Worm (Caenorhabditis elegans) whole organism, young adult: ENCODE measurements around the gene secs-1.

Source experiments
- B0035.1 ChIP-seq: sonication (generic microtip); optimal IDR thresholded peaks from 2 replicates; lab custom pipeline; 2016; ENCODE audit warnings: missing genetic modification characterization, mild to moderate bottlenecking, missing compliant biosample characterization, missing genotype, missing genetic modification reagents
- F49E8.2 ChIP-seq: sonication (generic microtip); optimal IDR thresholded peaks from 3 replicates; lab custom pipeline; 2017; ENCODE audit warnings: missing genetic modification characterization, mild to moderate bottlenecking, missing compliant biosample characterization, antibody characterized with exemption, moderate library complexity; ENCODE audit not compliant: insufficient read depth
- K11D2.4 ChIP-seq: fragments of 200-800 bp; sonication (Bioruptor generic); IDR thresholded peaks from 2 replicates; pipeline ENCODE4 v1.3.6; 2022; ENCODE audit warnings: missing genetic modification reagents, missing genetic modification characterization, missing compliant biosample characterization
- athp-1 ChIP-seq: sonication (generic microtip); optimal IDR thresholded peaks from 2 replicates; lab custom pipeline; 2017; ENCODE audit warnings: mild to moderate bottlenecking, missing genetic modification characterization, missing compliant biosample characterization
- cebp-1 ChIP-seq, 2 experiments: fragments of 200-800 bp in 1 of 2; sonication (Bioruptor generic) in 1 of 2; sonication (generic microtip) in 1 of 2; IDR thresholded peaks in 1 of 2; optimal IDR thresholded peaks in 1 of 2; 2 replicates each; pipeline versions ENCODE4 v1.3.6 to Lab custom; 2017 to 2022; ENCODE audit warnings: missing compliant biosample characterization in 2 of 2, missing genetic modification characterization in 2 of 2, mild to moderate bottlenecking in 1 of 2, missing genetic modification reagents in 1 of 2, moderate library complexity in 1 of 2
- ceh-27 ChIP-seq: fragments of 200-800 bp; sonication (Bioruptor generic); optimal IDR thresholded peaks from 2 replicates; lab custom pipeline; 2018; ENCODE audit warnings: mild to moderate bottlenecking, missing genetic modification characterization, moderate library complexity, missing compliant biosample characterization
- die-1 ChIP-seq: sonication (generic microtip); optimal IDR thresholded peaks from 2 replicates; lab custom pipeline; 2016; ENCODE audit warnings: missing genotype, mild to moderate bottlenecking, missing genetic modification characterization, missing compliant biosample characterization
- efl-1 ChIP-seq: fragments of 150-350 bp; optimal IDR thresholded peaks from 2 replicates; lab custom pipeline; 2014; ENCODE audit warnings: missing biosample characterization, missing genetic modification reagents, missing genetic modification characterization
- egl-44 ChIP-seq: fragments of 200-800 bp; sonication (Bioruptor generic); IDR thresholded peaks from 2 replicates; pipeline ENCODE4 v1.3.6; 2022; ENCODE audit warnings: missing genetic modification reagents, missing genetic modification characterization, missing compliant biosample characterization
- sea-2 ChIP-seq: fragments of 200-800 bp; sonication (Bioruptor generic); IDR thresholded peaks from 2 replicates; pipeline ENCODE4 v1.3.6; 2022; ENCODE audit warnings: missing genetic modification characterization, missing compliant biosample characterization
- unc-130 ChIP-seq: sonication (generic microtip); optimal IDR thresholded peaks from 2 replicates; lab custom pipeline; 2016; ENCODE audit warnings: missing genetic modification reagents, missing genetic modification characterization, missing compliant biosample characterization

ce11 chrV:10773216-10773615, 31.1 kb downstream of the secs-1 start:
- TF ChIP-seq efl-1 (GFP tag; lab: Kevin White, UChicago), result no peak
- TF ChIP-seq sea-2, result no peak
- TF ChIP-seq B0035.1 (tag; lab: Kevin White, UChicago), result no peak
- no peak for TF ChIP-seq unc-130
- no peak for TF ChIP-seq ceh-27 (GFP tag; lab: Kevin White, UChicago)
- no peak for TF ChIP-seq cebp-1 (GFP tag; IDR thresholded peaks at IDR 0.05; lab: Robert Waterston, UW)
- no peak for TF ChIP-seq cebp-1 (tag; optimal IDR thresholded peaks at IDR 0.05; lab: Kevin White, UChicago)
- TF ChIP-seq K11D2.4 (GFP tag; lab: Robert Waterston, UW), result no peak
- no peak for TF ChIP-seq athp-1 (tag; lab: Kevin White, UChicago)
- TF ChIP-seq die-1, result no peak
- TF ChIP-seq egl-44 (GFP tag; lab: Robert Waterston, UW), result no peak
- TF ChIP-seq F49E8.2, result no peak
